Worm (Caenorhabditis elegans) whole organism, mixed stage, embryonic: ENCODE results near the gene sre-2.

Experiments
- bed-3 ChIP-seq: fragments of 200-800 bp; sonication (Bioruptor generic); optimal IDR thresholded peaks from 3 replicates; lab custom pipeline; 2018; ENCODE audit warnings: mild to moderate bottlenecking, missing genetic modification characterization, moderate library complexity, missing compliant biosample characterization
- ceh-83 ChIP-seq: fragments of 200-800 bp; sonication (Bioruptor generic); optimal IDR thresholded peaks from 2 replicates; lab custom pipeline; 2018; ENCODE audit warnings: mild to moderate bottlenecking, missing genetic modification characterization, missing compliant biosample characterization
- drap-1 ChIP-seq: fragments of 200-800 bp; sonication (Bioruptor generic); optimal IDR thresholded peaks from 3 replicates; lab custom pipeline; 2018; ENCODE audit warnings: mild to moderate bottlenecking, missing genetic modification characterization, missing compliant biosample characterization
- elt-3 ChIP-seq: fragments of 150-350 bp; optimal IDR thresholded peaks from 2 replicates; lab custom pipeline; 2014; ENCODE audit warnings: missing biosample characterization, missing genetic modification characterization
- ham-2 ChIP-seq: fragments of 200-800 bp; sonication (Bioruptor generic); optimal IDR thresholded peaks from 2 replicates; lab custom pipeline; 2018; ENCODE audit warnings: mild to moderate bottlenecking, missing genetic modification characterization, missing compliant biosample characterization
- lin-13 ChIP-seq: fragments of 150-350 bp; optimal IDR thresholded peaks from 2 replicates; lab custom pipeline; 2014; ENCODE audit warnings: missing biosample characterization, missing genetic modification characterization
- lsy-2 ChIP-seq: fragments of 150-350 bp; optimal IDR thresholded peaks from 2 replicates; lab custom pipeline; 2014; ENCODE audit warnings: missing biosample characterization, missing genetic modification characterization
- nhr-237 ChIP-seq: fragments of 150-350 bp; optimal IDR thresholded peaks from 2 replicates; lab custom pipeline; 2014; ENCODE audit warnings: missing biosample characterization, missing genetic modification characterization
- nhr-76 ChIP-seq: sonication (generic microtip); optimal IDR thresholded peaks from 2 replicates; lab custom pipeline; 2017; ENCODE audit warnings: missing biosample characterization, missing genetic modification characterization
- zip-8 ChIP-seq: fragments of 150-350 bp; optimal IDR thresholded peaks from 2 replicates; lab custom pipeline; 2014; ENCODE audit warnings: missing biosample characterization, missing genetic modification characterization
- ztf-11 ChIP-seq: fragments of 150-350 bp; optimal IDR thresholded peaks from 2 replicates; lab custom pipeline; 2014; ENCODE audit warnings: missing biosample characterization, missing genetic modification characterization

ce11 chrII:8112063-8112462 lies 10.1 kb upstream of the sre-2 start, which contains the start of gene lron-4:
- TF ChIP-seq elt-3 (tag; lab: Kevin White, UChicago) (no peak), nhr-237 (tag; lab: Kevin White, UChicago) (no peak), ztf-11 (tag; lab: Kevin White, UChicago) (no peak), zip-8 (tag; lab: Kevin White, UChicago) (no peak), lsy-2 (tag; lab: Kevin White, UChicago) (no peak), ceh-83 (no peak), nhr-76 (tag; lab: Kevin White, UChicago) (no peak), lin-13 (tag; lab: Kevin White, UChicago) (no peak), ham-2 (no peak), drap-1 (GFP tag; lab: Kevin White, UChicago) (no peak), bed-3 (GFP tag; lab: Kevin White, UChicago) (no peak)
